Fruit fly (Drosophila melanogaster) whole organism, adult: ENCODE results near the gene pon.

ENCODE experiments used
- CG12768 ChIP-seq: fragments of 200-800 bp; sonication (Bioruptor generic); optimal IDR thresholded peaks from 2 replicates; lab custom pipeline; 2017; ENCODE audit warnings: missing biosample characterization, missing genetic modification characterization, mild to moderate bottlenecking, moderate library complexity, missing genetic modification reagents
- CG14711 ChIP-seq: fragments of 200-800 bp; sonication (Bioruptor generic); optimal IDR thresholded peaks from 2 replicates; lab custom pipeline; 2018; ENCODE audit warnings: missing biosample characterization, mild to moderate bottlenecking, missing genetic modification characterization, moderate library complexity
- CG5204 ChIP-seq: fragments of 200-800 bp; sonication (Bioruptor generic); optimal IDR thresholded peaks from 2 replicates; lab custom pipeline; 2016; ENCODE audit warnings: missing biosample characterization, missing genetic modification characterization
- CG7101 ChIP-seq: fragments of 200-800 bp; sonication (Bioruptor generic); optimal IDR thresholded peaks from 2 replicates; lab custom pipeline; 2018; ENCODE audit warnings: missing biosample characterization, mild to moderate bottlenecking, missing genetic modification characterization, moderate library complexity
- Crg-1 ChIP-seq: fragments of 200-800 bp; sonication (Bioruptor generic); optimal IDR thresholded peaks from 2 replicates; lab custom pipeline; 2016; ENCODE audit warnings: missing biosample characterization, missing genetic modification characterization
- Hr96 ChIP-seq: fragments of 200-800 bp; sonication (Bioruptor generic); optimal IDR thresholded peaks from 2 replicates; lab custom pipeline; 2016; ENCODE audit warnings: missing biosample characterization, missing genetic modification characterization
- bab1 ChIP-seq: fragments of 200-800 bp; sonication (Bioruptor generic); optimal IDR thresholded peaks from 3 replicates; lab custom pipeline; 2019; ENCODE audit warnings: missing biosample characterization, mild to moderate bottlenecking, missing genetic modification characterization, moderate library complexity
- cic ChIP-seq: fragments of 200-800 bp; sonication (Bioruptor generic); optimal IDR thresholded peaks from 2 replicates; lab custom pipeline; 2017; ENCODE audit warnings: missing biosample characterization, mild to moderate bottlenecking, missing genetic modification characterization, moderate library complexity
- kay ChIP-seq: fragments of 200-800 bp; sonication (Bioruptor generic); peaks from one replicate; lab custom pipeline; 2016; ENCODE audit warnings: missing biosample characterization, missing genetic modification characterization, borderline replicate concordance
- ovo ChIP-seq: fragments of 200-800 bp; sonication (Bioruptor generic); optimal IDR thresholded peaks from 2 replicates; lab custom pipeline; 2016; ENCODE audit warnings: missing biosample characterization, missing genetic modification characterization
- pad ChIP-seq: fragments of 200-800 bp; sonication (Bioruptor generic); optimal IDR thresholded peaks from 3 replicates; lab custom pipeline; 2017; ENCODE audit warnings: missing biosample characterization, missing genetic modification characterization, mild to moderate bottlenecking, moderate library complexity, missing genetic modification reagents
- tj ChIP-seq: fragments of 200-800 bp; sonication (Bioruptor generic); optimal IDR thresholded peaks from 3 replicates; lab custom pipeline; 2017; ENCODE audit warnings: missing biosample characterization, mild to moderate bottlenecking, missing genetic modification characterization, moderate library complexity
- toe ChIP-seq: fragments of 200-800 bp; sonication (Bioruptor generic); optimal IDR thresholded peaks from 2 replicates; lab custom pipeline; 2016; ENCODE audit warnings: missing biosample characterization, missing genetic modification characterization

- TF ChIP-seq CG7101 (tag; lab: Kevin White, UChicago): no peak
- TF ChIP-seq cic (GFP tag; lab: Kevin White, UChicago): no peak
- no peak for TF ChIP-seq tj
- no peak for TF ChIP-seq CG14711 (tag; lab: Kevin White, UChicago)
- no peak for TF ChIP-seq CG12768 (GFP tag; lab: Kevin White, UChicago)
- TF ChIP-seq pad: no peak
- no peak for TF ChIP-seq ovo (GFP tag; lab: Kevin White, UChicago)
- no peak for TF ChIP-seq CG5204 (GFP tag; lab: Kevin White, UChicago)
- TF ChIP-seq bab1 (GFP tag; lab: Kevin White, UChicago): no peak
- TF ChIP-seq kay (GFP tag; lab: Kevin White, UChicago): no peak
- TF ChIP-seq toe: no peak
- no peak for TF ChIP-seq Crg-1 (GFP tag; lab: Kevin White, UChicago)
- no peak for TF ChIP-seq Hr96 (GFP tag; lab: Kevin White, UChicago)
These were observed 35.1 kb downstream of the pon start for dm6 chrX:4671194-4671626.
